Fruit fly (Drosophila melanogaster): ENCODE measurements around the gene Wdr81.

The Wdr81 gene

dm6 chr2L:11970343-11970742 lies 50.4 kb downstream of the Wdr81 start:
- TF ChIP-seq acj6 (GFP tag; optimal IDR thresholded peaks at IDR 0.05) (no peak), CG10631 (GFP tag; optimal IDR thresholded peaks at IDR 0.05) (no peak)

- no peak for TF ChIP-seq fkh (GFP tag; optimal IDR thresholded peaks at IDR 0.05)
- no peak for TF ChIP-seq CG6854 (GFP tag; optimal IDR thresholded peaks at IDR 0.05)
- no peak for TF ChIP-seq eg (GFP tag; IDR thresholded peaks at IDR 0.05)
- TF ChIP-seq lz (GFP tag; optimal IDR thresholded peaks at IDR 0.05) = no peak
These were observed 51.3 kb downstream of the Wdr81 start for dm6 chr2L:11969424-11969823.

dm6 chr2L:11968581-11969272 lies 52.0 kb downstream of the Wdr81 start:
- TF ChIP-seq CG11902 (GFP tag; optimal IDR thresholded peaks at IDR 0.05) = peak; percentile 50
- TF ChIP-seq CG6163 (GFP tag; IDR thresholded peaks at IDR 0.05) = 0 out of 3 replicates have a peak, but pooled peaks have one; percentile 6
- peak; percentile 60 for TF ChIP-seq Met (GFP tag; optimal IDR thresholded peaks at IDR 0.05)
- TF ChIP-seq achi (GFP tag; optimal IDR thresholded peaks at IDR 0.05) = peak; percentile 26
- TF ChIP-seq CG10669 (GFP tag; optimal IDR thresholded peaks at IDR 0.05) = peak; percentile 59
- no peak for TF ChIP-seq CG8319 (GFP tag; optimal IDR thresholded peaks at IDR 0.05)
- TF ChIP-seq cyc (GFP tag; optimal IDR thresholded peaks at IDR 0.05) = peak; percentile 58
- TF ChIP-seq Eip75B (GFP tag; optimal IDR thresholded peaks at IDR 0.05) = peak; percentile 45
- peak; percentile 42 for TF ChIP-seq CG4318 (GFP tag; optimal IDR thresholded peaks at IDR 0.05)
- peak; percentile 63 for TF ChIP-seq CG3919 (GFP tag; optimal IDR thresholded peaks at IDR 0.05)
- peak; percentile 43 for TF ChIP-seq CG6276 (GFP tag; optimal IDR thresholded peaks at IDR 0.05)
- no peak for TF ChIP-seq fd85E (GFP tag; optimal IDR thresholded peaks at IDR 0.05)
- TF ChIP-seq CG15336 (GFP tag; IDR thresholded peaks at IDR 0.05) = peak; percentile 26; the same call in 1 of the 2 replicates
- peak; percentile 31 for TF ChIP-seq CG8632 (GFP tag; optimal IDR thresholded peaks at IDR 0.05)
- TF ChIP-seq dac (GFP tag; optimal IDR thresholded peaks at IDR 0.05) = peak; percentile 29
- peak; percentile 63 for TF ChIP-seq CG10631 (GFP tag; optimal IDR thresholded peaks at IDR 0.05)
- no peak for TF ChIP-seq fkh (GFP tag; optimal IDR thresholded peaks at IDR 0.05)
- TF ChIP-seq fd59A (GFP tag; optimal IDR thresholded peaks at IDR 0.05) = peak; percentile 45
- TF ChIP-seq CG3032 (tag; optimal IDR thresholded peaks at IDR 0.05) = peak; percentile 47
- peak; percentile 47 for TF ChIP-seq CG34406 (GFP tag; optimal IDR thresholded peaks at IDR 0.05)
- peak; percentile 35 for TF ChIP-seq OdsH (GFP tag; optimal IDR thresholded peaks at IDR 0.05)
- no peak for TF ChIP-seq vri (GFP tag; optimal IDR thresholded peaks at IDR 0.05)
- TF ChIP-seq CG6854 (GFP tag; optimal IDR thresholded peaks at IDR 0.05) = no peak
- TF ChIP-seq Ets21C (GFP tag; optimal IDR thresholded peaks at IDR 0.05) = peak; percentile 36
- TF ChIP-seq Ets96B (tag; optimal IDR thresholded peaks at IDR 0.05) = peak; percentile 31
- TF ChIP-seq CG11294 (GFP tag; IDR thresholded peaks at IDR 0.05) = 0 out of 2 replicates have a peak, but pooled peaks have one; percentile 17
- no peak for TF ChIP-seq CG1621 (tag; optimal IDR thresholded peaks at IDR 0.05)
- peak; percentile 52 for TF ChIP-seq Smox (GFP tag; optimal IDR thresholded peaks at IDR 0.05)
- no peak for TF ChIP-seq Eip93F (GFP tag; optimal IDR thresholded peaks at IDR 0.05)
- peak; percentile 69 for TF ChIP-seq acj6 (GFP tag; optimal IDR thresholded peaks at IDR 0.05)
- TF ChIP-seq Sox15 (GFP tag; optimal IDR thresholded peaks at IDR 0.05) = peak; percentile 45
- TF ChIP-seq Hr38 (GFP tag; optimal IDR thresholded peaks at IDR 0.05) = no peak
- peak in 1 of 2 experiments; percentile 73 for TF ChIP-seq salr (GFP tag; optimal IDR thresholded peaks at IDR 0.05)
- peak; percentile 56 for TF ChIP-seq spab (GFP tag; optimal IDR thresholded peaks at IDR 0.05)
- TF ChIP-seq Hr4 (GFP tag; optimal IDR thresholded peaks at IDR 0.05) = peak; percentile 47
- peak; percentile 74 for TF ChIP-seq esn (GFP tag; optimal IDR thresholded peaks at IDR 0.05)
- peak; percentile 70 for TF ChIP-seq pdm3 (GFP tag; optimal IDR thresholded peaks at IDR 0.05)
- peak; percentile 69 for TF ChIP-seq CG32006 (GFP tag; optimal IDR thresholded peaks at IDR 0.05)
- peak; percentile 24 to 46 for TF ChIP-seq ss (GFP tag; optimal IDR thresholded peaks at IDR 0.05)
- peak; percentile 56 for TF ChIP-seq CG8119 (GFP tag; IDR thresholded peaks at IDR 0.05)
- peak; percentile 2 for TF ChIP-seq net (GFP tag; optimal IDR thresholded peaks at IDR 0.05)
- TF ChIP-seq CG6808 (GFP tag; optimal IDR thresholded peaks at IDR 0.05) = peak; percentile 60
- TF ChIP-seq Eip78C (GFP tag) = peak; percentile 91
- peak; percentile 47 for TF ChIP-seq CG11762 (GFP tag; optimal IDR thresholded peaks at IDR 0.05; ENCODE audit: insufficient read depth)
